Fruit fly (Drosophila melanogaster): ENCODE data around the gene CG34269.
A peak's percentile ranks its signal among the peaks of the same experiment; 100 is the strongest.

Gene CG34269

dm6 chr3L:539383-540088 lies 11.4 kb downstream of the CG34269 start:
- no peak for TF ChIP-seq Sin3A (optimal IDR thresholded peaks at IDR 0.05)
- no peak for TF ChIP-seq insv (optimal IDR thresholded peaks at IDR 0.05)
- no peak for TF ChIP-seq ttk (optimal IDR thresholded peaks at IDR 0.05)
- TF ChIP-seq h (optimal IDR thresholded peaks at IDR 0.05) = no peak
- TF ChIP-seq psq (optimal IDR thresholded peaks at IDR 0.05) = no peak
- no peak for TF ChIP-seq Myc (optimal IDR thresholded peaks at IDR 0.05)

dm6 chr3L:540089-540407 lies 11.9 kb downstream of the CG34269 start:
- no peak for TF ChIP-seq Sin3A (optimal IDR thresholded peaks at IDR 0.05)
- TF ChIP-seq psq (optimal IDR thresholded peaks at IDR 0.05) = no peak
- TF ChIP-seq h (optimal IDR thresholded peaks at IDR 0.05) = no peak
- TF ChIP-seq insv (optimal IDR thresholded peaks at IDR 0.05) = no peak
- no peak for TF ChIP-seq Myc (optimal IDR thresholded peaks at IDR 0.05)
- no peak for TF ChIP-seq ttk (optimal IDR thresholded peaks at IDR 0.05)

dm6 chr3L:540432-540973 lies 12.4 kb downstream of the CG34269 start, which contains the start of the genes klar and BORCS6:
Gene klar (minus strand): TSS chr3L:540614.
Gene BORCS6 (plus strand): TSS chr3L:540851.
- TF ChIP-seq psq (optimal IDR thresholded peaks at IDR 0.05) (peak; percentile 82), Myc (optimal IDR thresholded peaks at IDR 0.05) (no peak)

- no peak for TF ChIP-seq insv (optimal IDR thresholded peaks at IDR 0.05)
- no peak for TF ChIP-seq psq (optimal IDR thresholded peaks at IDR 0.05)
- TF ChIP-seq Myc (optimal IDR thresholded peaks at IDR 0.05) = no peak
- TF ChIP-seq Sin3A (optimal IDR thresholded peaks at IDR 0.05) = no peak
- TF ChIP-seq h (optimal IDR thresholded peaks at IDR 0.05) = no peak
- TF ChIP-seq ttk (optimal IDR thresholded peaks at IDR 0.05) = no peak
Observed at dm6 chr3L:542863-543635, 14.9 kb downstream of the CG34269 start, which contains the start of the genes Cypl and Hipk. Gene Cypl (minus strand): TSS chr3L:542931. Gene Hipk (plus strand): TSS chr3L:543060.

- TF ChIP-seq psq (optimal IDR thresholded peaks at IDR 0.05) (no peak), h (optimal IDR thresholded peaks at IDR 0.05) (no peak), insv (optimal IDR thresholded peaks at IDR 0.05) (no peak)
Observed at dm6 chr3L:544203-544602, 16.1 kb downstream of the CG34269 start.

- no peak for TF ChIP-seq Myc (optimal IDR thresholded peaks at IDR 0.05)
- no peak for TF ChIP-seq Sin3A (optimal IDR thresholded peaks at IDR 0.05)
- no peak for TF ChIP-seq ttk (optimal IDR thresholded peaks at IDR 0.05)
- TF ChIP-seq insv (optimal IDR thresholded peaks at IDR 0.05) = no peak
- TF ChIP-seq h (optimal IDR thresholded peaks at IDR 0.05) = no peak
- no peak for TF ChIP-seq psq (optimal IDR thresholded peaks at IDR 0.05)
Observed at dm6 chr3L:545512-546161, 17.5 kb downstream of the CG34269 start.

dm6 chr3L:546819-547441 lies 18.8 kb downstream of the CG34269 start:
- TF ChIP-seq Myc (optimal IDR thresholded peaks at IDR 0.05) = no peak
- TF ChIP-seq insv (optimal IDR thresholded peaks at IDR 0.05) = no peak
- no peak for TF ChIP-seq psq (optimal IDR thresholded peaks at IDR 0.05)
- TF ChIP-seq h (optimal IDR thresholded peaks at IDR 0.05) = no peak
- TF ChIP-seq ttk (optimal IDR thresholded peaks at IDR 0.05) = no peak
- no peak for TF ChIP-seq Sin3A (optimal IDR thresholded peaks at IDR 0.05)

dm6 chr3L:548304-549198 lies 20.4 kb downstream of the CG34269 start:
- TF ChIP-seq psq (optimal IDR thresholded peaks at IDR 0.05) (no peak), ttk (optimal IDR thresholded peaks at IDR 0.05) (no peak), insv (optimal IDR thresholded peaks at IDR 0.05) (no peak), Sin3A (optimal IDR thresholded peaks at IDR 0.05) (no peak), h (optimal IDR thresholded peaks at IDR 0.05) (no peak), Myc (optimal IDR thresholded peaks at IDR 0.05) (no peak)

dm6 chr3L:550082-550827 lies 22.1 kb downstream of the CG34269 start:
- TF ChIP-seq Sin3A (optimal IDR thresholded peaks at IDR 0.05) (no peak), h (optimal IDR thresholded peaks at IDR 0.05) (no peak), psq (optimal IDR thresholded peaks at IDR 0.05) (no peak), insv (optimal IDR thresholded peaks at IDR 0.05) (no peak), Myc (optimal IDR thresholded peaks at IDR 0.05) (no peak), ttk (optimal IDR thresholded peaks at IDR 0.05) (no peak)

dm6 chr3L:550828-551094 lies 22.6 kb downstream of the CG34269 start:
- TF ChIP-seq insv (optimal IDR thresholded peaks at IDR 0.05) (no peak), psq (optimal IDR thresholded peaks at IDR 0.05) (no peak), Sin3A (optimal IDR thresholded peaks at IDR 0.05) (no peak), Myc (optimal IDR thresholded peaks at IDR 0.05) (no peak), ttk (optimal IDR thresholded peaks at IDR 0.05) (no peak), h (optimal IDR thresholded peaks at IDR 0.05) (no peak)

Measured in Kc167 (cell line).